Fruit fly (Drosophila melanogaster): Measurements from ENCODE around the gene CG10254.

CG10254 gene

dm6 chr3R:23674369-23674768 is 20.4 kb downstream of the CG10254 start (continued):
- TF ChIP-seq esn (GFP tag; optimal IDR thresholded peaks at IDR 0.05) (peak; percentile 49), vri (GFP tag; optimal IDR thresholded peaks at IDR 0.05) (no peak), CG32006 (GFP tag; optimal IDR thresholded peaks at IDR 0.05) (peak; percentile 58), Sox14 (GFP tag; optimal IDR thresholded peaks at IDR 0.05) (no peak), CG6276 (GFP tag; optimal IDR thresholded peaks at IDR 0.05) (no peak), CG6792 (GFP tag; optimal IDR thresholded peaks at IDR 0.05) (peak; percentile 42), fkh (GFP tag; optimal IDR thresholded peaks at IDR 0.05) (no peak)

- TF ChIP-seq spab (GFP tag; optimal IDR thresholded peaks at IDR 0.05) (no peak), CG3032 (tag; optimal IDR thresholded peaks at IDR 0.05) (no peak), Sox15 (GFP tag; optimal IDR thresholded peaks at IDR 0.05) (peak; percentile 7), esn (GFP tag; optimal IDR thresholded peaks at IDR 0.05) (no peak), Sox14 (GFP tag; optimal IDR thresholded peaks at IDR 0.05) (no peak), pdm3 (GFP tag; optimal IDR thresholded peaks at IDR 0.05) (peak; percentile 14), Hr4 (GFP tag; optimal IDR thresholded peaks at IDR 0.05) (peak; percentile 3), OdsH (GFP tag; optimal IDR thresholded peaks at IDR 0.05) (peak; percentile 10), CG10631 (GFP tag; optimal IDR thresholded peaks at IDR 0.05) (no peak), dsx (GFP tag; optimal IDR thresholded peaks at IDR 0.05; ENCODE audit: poor library complexity, severe bottlenecking) (no peak), Eip78C (GFP tag) (peak; percentile 73), CG15336 (GFP tag; IDR thresholded peaks at IDR 0.05) (no peak), Eip75B (GFP tag; optimal IDR thresholded peaks at IDR 0.05) (no peak), CG32006 (GFP tag; optimal IDR thresholded peaks at IDR 0.05) (peak; percentile 8), Eip93F (GFP tag; optimal IDR thresholded peaks at IDR 0.05) (no peak), Blimp-1 (GFP tag; optimal IDR thresholded peaks at IDR 0.05) (no peak), CG7368 (GFP tag; optimal IDR thresholded peaks at IDR 0.05) (peak; percentile 9), fd59A (GFP tag; optimal IDR thresholded peaks at IDR 0.05) (no peak)
Measured at dm6 chr3R:23673084-23673483, 21.7 kb downstream of the CG10254 start.

- TF ChIP-seq svp (GFP tag): peak; percentile 100
- TF ChIP-seq CG3919 (GFP tag; optimal IDR thresholded peaks at IDR 0.05): peak; percentile 100
- TF ChIP-seq lz (GFP tag; optimal IDR thresholded peaks at IDR 0.05): peak; percentile 100
- peak; percentile 98 for TF ChIP-seq dsx (GFP tag; optimal IDR thresholded peaks at IDR 0.05; ENCODE audit: poor library complexity, severe bottlenecking)
- peak; percentile 100 for TF ChIP-seq Lpt (GFP tag; optimal IDR thresholded peaks at IDR 0.05)
- peak; percentile 100 for TF ChIP-seq CG15336 (GFP tag; IDR thresholded peaks at IDR 0.05)
- TF ChIP-seq Eip78C (GFP tag): peak; percentile 100
- TF ChIP-seq Ets96B (tag; optimal IDR thresholded peaks at IDR 0.05): peak; percentile 99
- peak; percentile 99 for TF ChIP-seq fd59A (GFP tag; optimal IDR thresholded peaks at IDR 0.05)
- peak; percentile 100 for TF ChIP-seq pdm3 (GFP tag; optimal IDR thresholded peaks at IDR 0.05)
- TF ChIP-seq topi (GFP tag; optimal IDR thresholded peaks at IDR 0.05): peak; percentile 100
- peak; percentile 100 for TF ChIP-seq Hr39 (GFP tag; optimal IDR thresholded peaks at IDR 0.05)
- peak; percentile 98 to 100 for TF ChIP-seq salr (GFP tag; optimal IDR thresholded peaks at IDR 0.05)
- TF ChIP-seq CG6163 (GFP tag; IDR thresholded peaks at IDR 0.05): peak; percentile 99
- TF ChIP-seq CG16779 (tag; optimal IDR thresholded peaks at IDR 0.05): peak; percentile 99
- TF ChIP-seq CG10631 (GFP tag; optimal IDR thresholded peaks at IDR 0.05): peak; percentile 100
- TF ChIP-seq CG7368 (GFP tag; optimal IDR thresholded peaks at IDR 0.05): peak; percentile 99
- peak; percentile 98 for TF ChIP-seq fkh (GFP tag; optimal IDR thresholded peaks at IDR 0.05)
- TF ChIP-seq dac (GFP tag; optimal IDR thresholded peaks at IDR 0.05): peak; percentile 100
- peak; percentile 100 for TF ChIP-seq Met (GFP tag; optimal IDR thresholded peaks at IDR 0.05)
- peak; percentile 100 for TF ChIP-seq CG31627 (GFP tag; optimal IDR thresholded peaks at IDR 0.05)
- TF ChIP-seq CG6792 (GFP tag; optimal IDR thresholded peaks at IDR 0.05): peak; percentile 100
- peak; percentile 100 for TF ChIP-seq CG10669 (GFP tag; optimal IDR thresholded peaks at IDR 0.05)
- TF ChIP-seq Blimp-1 (GFP tag; optimal IDR thresholded peaks at IDR 0.05): peak; percentile 98
- peak; percentile 99 for TF ChIP-seq spab (GFP tag; optimal IDR thresholded peaks at IDR 0.05)
- peak; percentile 98 for TF ChIP-seq fd85E (GFP tag; optimal IDR thresholded peaks at IDR 0.05)
- peak; percentile 99 for TF ChIP-seq CG11902 (GFP tag; optimal IDR thresholded peaks at IDR 0.05)
- peak; percentile 99 for TF ChIP-seq CG6854 (GFP tag; optimal IDR thresholded peaks at IDR 0.05)
- TF ChIP-seq CG6808 (GFP tag; optimal IDR thresholded peaks at IDR 0.05): peak; percentile 98
- TF ChIP-seq CG4318 (GFP tag; optimal IDR thresholded peaks at IDR 0.05): peak; percentile 100
- peak; percentile 100 for TF ChIP-seq OdsH (GFP tag; optimal IDR thresholded peaks at IDR 0.05)
- TF ChIP-seq CG8319 (GFP tag; optimal IDR thresholded peaks at IDR 0.05): peak; percentile 99
- TF ChIP-seq Hr38 (GFP tag; optimal IDR thresholded peaks at IDR 0.05): peak; percentile 94
- peak; percentile 100 for TF ChIP-seq esn (GFP tag; optimal IDR thresholded peaks at IDR 0.05)
- TF ChIP-seq CG32006 (GFP tag; optimal IDR thresholded peaks at IDR 0.05): peak; percentile 100
- TF ChIP-seq Sox15 (GFP tag; optimal IDR thresholded peaks at IDR 0.05): peak; percentile 100
Measured at dm6 chr3R:23669401-23670216, 25.2 kb downstream of the CG10254 start, which contains the start of gene CG31145. CG31145 (minus strand) TSS chr3R:23669659.

Measured in whole organism, prepupa.